Worm (Caenorhabditis elegans) whole organism, L1 larva: ENCODE results near the gene C07D10.5.

Experiments used
- F16B12.6 ChIP-seq: fragments of 150-350 bp; optimal IDR thresholded peaks from 2 replicates; lab custom pipeline; 2014; ENCODE audit warnings: missing biosample characterization, missing genetic modification characterization
- aly-2 ChIP-seq: fragments of 150-350 bp; optimal IDR thresholded peaks from 2 replicates; lab custom pipeline; 2014; ENCODE audit warnings: missing biosample characterization, missing genetic modification characterization
- blmp-1 ChIP-seq: fragments of 150-350 bp; optimal IDR thresholded peaks from 2 replicates; lab custom pipeline; 2014; ENCODE audit warnings: missing biosample characterization, missing genetic modification characterization
- ceh-8 ChIP-seq: fragments of 200-800 bp; sonication (Bioruptor generic); optimal IDR thresholded peaks from 2 replicates; lab custom pipeline; 2018; ENCODE audit warnings: mild to moderate bottlenecking, missing genetic modification characterization, moderate library complexity, missing compliant biosample characterization
- ceh-82 ChIP-seq, 3 experiments: fragments of 150-350 bp in 1 of 3; sonication (generic microtip) in 2 of 3; optimal IDR thresholded peaks; 2 replicates each; lab custom pipeline; 2014 to 2017; ENCODE audit warnings: missing biosample characterization in 3 of 3, missing genetic modification characterization in 3 of 3
- ceh-88 ChIP-seq: fragments of 200-800 bp; sonication (Bioruptor generic); IDR thresholded peaks from 2 replicates; pipeline ENCODE4 v1.3.6; 2022; ENCODE audit warnings: missing genetic modification characterization, missing compliant biosample characterization
- dpl-1 ChIP-seq, 3 experiments: fragments of 150-350 bp in 2 of 3; sonication (generic microtip) in 1 of 3; optimal IDR thresholded peaks; 2 replicates each; lab custom pipeline; 2014 to 2017; ENCODE audit warnings: missing biosample characterization in 3 of 3, missing genetic modification characterization in 3 of 3, missing genetic modification reagents in 3 of 3
- dsc-1 ChIP-seq: sonication (generic microtip); optimal IDR thresholded peaks from 2 replicates; lab custom pipeline; 2016; ENCODE audit warnings: mild to moderate bottlenecking, missing genetic modification characterization, missing compliant biosample characterization
- efl-1 ChIP-seq, 4 experiments: fragments of 150-350 bp; optimal IDR thresholded peaks in 3 of 4; peaks in 1 of 4; 1 replicate in 1 of 4; 2 replicates in 3 of 4; lab custom pipeline; 2014; ENCODE audit warnings: missing biosample characterization in 2 of 4, missing genetic modification characterization in 2 of 4, missing genetic modification reagents in 2 of 4
- efl-3 ChIP-seq: fragments of 200-800 bp; sonication (Bioruptor generic); optimal IDR thresholded peaks from 2 replicates; lab custom pipeline; 2018; ENCODE audit warnings: mild to moderate bottlenecking, missing genetic modification characterization, missing compliant biosample characterization
- egl-27 ChIP-seq, 2 experiments: fragments of 150-350 bp in 1 of 2; sonication (generic microtip); optimal IDR thresholded peaks; 3 replicates each; lab custom pipeline; 2017 to 2018; ENCODE audit warnings: missing biosample characterization in 2 of 2, missing genetic modification characterization in 2 of 2, missing genetic modification reagents in 2 of 2
- hlh-4 ChIP-seq: sonication (generic microtip); optimal IDR thresholded peaks from 2 replicates; lab custom pipeline; 2016; ENCODE audit warnings: mild to moderate bottlenecking, missing genetic modification characterization, missing compliant biosample characterization
- hpl-2 ChIP-seq: fragments of 150-350 bp; optimal IDR thresholded peaks from 2 replicates; lab custom pipeline; 2014; ENCODE audit warnings: missing biosample characterization, missing genetic modification reagents, missing genetic modification characterization
- isw-1 ChIP-seq: fragments of 200-800 bp; sonication (Bioruptor generic); IDR thresholded peaks from 2 replicates; pipeline ENCODE4 v1.3.6; 2022; ENCODE audit warnings: missing genetic modification characterization, missing compliant biosample characterization
- lin-14 ChIP-seq: fragments of 200-800 bp; sonication (Bioruptor generic); optimal IDR thresholded peaks from 2 replicates; lab custom pipeline; 2018; ENCODE audit warnings: mild to moderate bottlenecking, missing genetic modification characterization, moderate library complexity, missing compliant biosample characterization
- lin-35 ChIP-seq, 2 experiments: fragments of 150-350 bp; optimal IDR thresholded peaks; 2 replicates each; lab custom pipeline; 2014; ENCODE audit warnings: missing biosample characterization in 2 of 2, missing genetic modification characterization in 2 of 2, missing genetic modification reagents in 2 of 2
- lsy-2 ChIP-seq, 2 experiments: fragments of 150-350 bp; optimal IDR thresholded peaks; 2 replicates each; lab custom pipeline; 2014; ENCODE audit warnings: missing biosample characterization in 2 of 2, missing genetic modification characterization in 2 of 2
- mep-1 ChIP-seq: fragments of 150-350 bp; optimal IDR thresholded peaks from 2 replicates; lab custom pipeline; 2014; ENCODE audit warnings: missing biosample characterization, missing genetic modification characterization
- nhr-11 ChIP-seq: fragments of 150-350 bp; optimal IDR thresholded peaks from 2 replicates; lab custom pipeline; 2014; ENCODE audit warnings: missing biosample characterization, missing genetic modification characterization
- nhr-12 ChIP-seq: sonication (generic microtip); optimal IDR thresholded peaks from 2 replicates; lab custom pipeline; 2017; ENCODE audit warnings: missing biosample characterization, missing genetic modification characterization
- nhr-47 ChIP-seq: sonication (generic microtip); optimal IDR thresholded peaks from 2 replicates; lab custom pipeline; 2016; ENCODE audit warnings: mild to moderate bottlenecking, missing genetic modification characterization, moderate library complexity, missing compliant biosample characterization
- nhr-71 ChIP-seq: sonication (generic microtip); optimal IDR thresholded peaks from 2 replicates; lab custom pipeline; 2016; ENCODE audit warnings: mild to moderate bottlenecking, missing genetic modification characterization, moderate library complexity, missing compliant biosample characterization
- nhr-85 ChIP-seq: sonication (generic microtip); peaks from one replicate; lab custom pipeline; 2016; ENCODE audit warnings: missing genetic modification characterization, inconsistent platforms, missing compliant biosample characterization
- pqm-1 ChIP-seq: sonication (generic microtip); optimal IDR thresholded peaks from 3 replicates; lab custom pipeline; 2017; ENCODE audit warnings: missing biosample characterization, missing genetic modification characterization
- rnt-1 ChIP-seq: sonication (generic microtip); optimal IDR thresholded peaks from 2 replicates; lab custom pipeline; 2016; ENCODE audit warnings: mild to moderate bottlenecking, missing genetic modification characterization, moderate library complexity, missing compliant biosample characterization
- skn-1 ChIP-seq: fragments of 150-350 bp; optimal IDR thresholded peaks from 2 replicates; lab custom pipeline; 2014; ENCODE audit warnings: missing biosample characterization, missing genetic modification characterization
- snu-23 ChIP-seq: sonication (generic microtip); optimal IDR thresholded peaks from 2 replicates; lab custom pipeline; 2016; ENCODE audit warnings: missing genetic modification characterization, missing compliant biosample characterization
- tbx-2 ChIP-seq: sonication (generic microtip); optimal IDR thresholded peaks from 2 replicates; lab custom pipeline; 2016; ENCODE audit warnings: missing genetic modification characterization, missing compliant biosample characterization
- unc-30 ChIP-seq: sonication (generic microtip); optimal IDR thresholded peaks from 2 replicates; lab custom pipeline; 2017; ENCODE audit warnings: missing biosample characterization, missing genetic modification characterization
- unc-86 ChIP-seq: sonication (generic microtip); optimal IDR thresholded peaks from 2 replicates; lab custom pipeline; 2016; ENCODE audit warnings: missing genetic modification characterization, missing compliant biosample characterization
- xbp-1 ChIP-seq: sonication (generic microtip); optimal IDR thresholded peaks from 2 replicates; lab custom pipeline; 2016; ENCODE audit warnings: missing genetic modification characterization, missing compliant biosample characterization

C07D10.5 gene

ce11 chrII:7352507-7352906 lies 28.9 kb upstream of the C07D10.5 start, which contains the start of gene hsp-4:
TSS of gene hsp-4 (minus strand) at chrII:7352645.
- no peak for TF ChIP-seq nhr-11 (tag; lab: Kevin White, UChicago)
- no peak for TF ChIP-seq unc-86 (tag; lab: Kevin White, UChicago)
- TF ChIP-seq mep-1: peak; percentile 24
- TF ChIP-seq xbp-1 (tag; lab: Kevin White, UChicago): peak; percentile 100
- no peak for TF ChIP-seq F16B12.6 (tag; lab: Kevin White, UChicago)
- no peak for TF ChIP-seq nhr-47 (tag; lab: Kevin White, UChicago)
- no peak for TF ChIP-seq unc-30 (tag; lab: Kevin White, UChicago)
- TF ChIP-seq lin-14 (GFP tag; lab: Kevin White, UChicago): peak; percentile 23
- TF ChIP-seq dsc-1 (tag; lab: Kevin White, UChicago): no peak
- TF ChIP-seq blmp-1: peak; percentile 79

- TF ChIP-seq ceh-88 (no peak), nhr-85 (tag; lab: Kevin White, UChicago) (no peak), efl-1 (optimal IDR thresholded peaks at IDR 0.05; lab: Kevin White, UChicago) (peak in 1 of 2 experiments; percentile 2), efl-1 (GFP tag; optimal IDR thresholded peaks at IDR 0.05 in 1 of 2; lab: Kevin White, UChicago) (peak in 1 of 2 experiments; percentile 20), unc-86 (tag; lab: Kevin White, UChicago) (no peak)
These were observed 28.3 kb upstream of the C07D10.5 start for ce11 chrII:7353027-7353426.

DNA sequence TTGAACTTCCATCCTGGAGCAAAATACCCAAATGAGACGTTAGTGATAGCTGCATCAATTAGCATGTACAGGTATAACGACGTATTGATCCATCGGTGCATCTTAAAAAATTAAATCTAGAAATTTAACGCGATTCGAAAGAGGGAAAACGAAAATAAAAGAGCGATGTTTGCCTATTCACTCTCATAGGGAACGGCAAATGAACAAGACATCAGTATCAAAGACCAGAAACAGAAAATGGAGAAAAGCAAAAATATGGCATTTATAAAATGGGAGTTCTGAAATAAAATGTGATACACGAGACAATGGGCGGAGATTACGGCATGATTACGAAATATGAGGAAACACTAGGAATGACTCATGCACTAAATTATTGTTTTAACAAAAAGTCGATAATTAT lies 25.0 kb upstream of the C07D10.5 start, which contains the start of gene haf-2:
Gene haf-2, minus strand, starts transcription at position 101 of the 400 bp plus-strand sequence.
- no peak for TF ChIP-seq pqm-1
- no peak for TF ChIP-seq hpl-2 (GFP tag; lab: Kevin White, UChicago)
- no peak for TF ChIP-seq isw-1 (GFP tag; lab: Robert Waterston, UW)
- no peak for TF ChIP-seq efl-3 (GFP tag; lab: Kevin White, UChicago)
- no peak for TF ChIP-seq nhr-12
- no peak for TF ChIP-seq hlh-4 (tag; lab: Kevin White, UChicago)

DNA sequence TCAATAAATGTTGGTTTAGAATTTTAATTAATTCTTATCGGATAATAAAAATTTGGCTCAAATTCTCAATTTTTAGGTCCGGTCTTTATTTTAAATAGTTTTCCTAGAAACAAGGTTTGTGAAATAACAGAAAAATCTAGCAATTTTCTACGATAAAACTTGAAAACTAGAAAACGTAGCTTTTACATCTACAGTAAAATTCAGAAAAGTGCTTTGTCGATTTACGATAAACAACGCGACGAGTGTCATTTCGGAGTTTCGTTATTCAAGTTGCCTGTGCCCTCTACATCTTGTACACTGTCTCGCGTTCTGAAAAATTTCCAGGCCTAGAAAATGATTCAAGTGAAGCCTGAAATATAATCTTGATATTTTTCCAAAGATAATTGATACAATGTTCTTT lies 24.6 kb upstream of the C07D10.5 start:
- peak; percentile 5 for TF ChIP-seq nhr-85 (tag; lab: Kevin White, UChicago)
- TF ChIP-seq dpl-1 (GFP tag; optimal IDR thresholded peaks at IDR 0.05; lab: Kevin White, UChicago): peak; percentile 9 to 42 (median 33)
- peak; percentile 44 for TF ChIP-seq blmp-1
- peak; percentile 34 for TF ChIP-seq skn-1 (tag; lab: Kevin White, UChicago)
- peak; percentile 38 to 51 for TF ChIP-seq efl-1 (optimal IDR thresholded peaks at IDR 0.05; lab: Kevin White, UChicago)
- peak; percentile 27 to 65 for TF ChIP-seq efl-1 (GFP tag; optimal IDR thresholded peaks at IDR 0.05 in 1 of 2; lab: Kevin White, UChicago)
- peak; percentile 26 to 58 for TF ChIP-seq lin-35 (GFP tag; optimal IDR thresholded peaks at IDR 0.05; lab: Kevin White, UChicago)
- TF ChIP-seq aly-2: no peak
- no peak for TF ChIP-seq nhr-47 (tag; lab: Kevin White, UChicago)
- TF ChIP-seq tbx-2 (tag; lab: Kevin White, UChicago): no peak
- peak in 1 of 3 experiments; percentile 37 for TF ChIP-seq ceh-82 (tag; optimal IDR thresholded peaks at IDR 0.05; lab: Kevin White, UChicago)
- no peak for TF ChIP-seq ceh-8
- peak; percentile 30 for TF ChIP-seq snu-23 (GFP tag; lab: Kevin White, UChicago)
- peak; percentile 67 for TF ChIP-seq xbp-1 (tag; lab: Kevin White, UChicago)
- TF ChIP-seq unc-30 (tag; lab: Kevin White, UChicago): no peak
- TF ChIP-seq lsy-2 (tag; optimal IDR thresholded peaks at IDR 0.05; lab: Kevin White, UChicago): peak in 1 of 2 experiments; percentile 80
- TF ChIP-seq, all 84 proteins: peak for 10

DNA sequence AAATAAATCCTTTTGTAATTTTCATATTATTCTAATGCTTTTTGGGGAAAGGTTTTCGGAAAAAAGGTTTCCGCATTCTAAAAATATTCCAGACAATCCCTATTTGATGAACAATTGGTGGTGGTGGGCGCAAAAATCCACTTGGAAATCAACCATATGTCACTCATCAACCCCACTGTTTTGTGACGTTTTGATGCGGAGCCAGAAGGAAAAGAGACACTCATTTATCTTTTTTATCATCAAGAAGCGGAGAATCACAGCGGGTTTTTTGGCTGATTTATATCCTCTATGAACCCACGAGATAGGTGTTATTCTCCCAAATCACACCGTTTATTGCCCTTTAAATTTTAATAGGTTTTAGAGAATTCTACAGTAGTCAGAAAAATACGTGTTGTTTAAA lies 24.2 kb upstream of the C07D10.5 start:
- peak; percentile 30 for TF ChIP-seq lin-14 (GFP tag; lab: Kevin White, UChicago)
- TF ChIP-seq nhr-71 (tag; lab: Kevin White, UChicago): peak; percentile 8
- TF ChIP-seq rnt-1 (tag; lab: Kevin White, UChicago): peak; percentile 68
- no peak for TF ChIP-seq egl-27 (tag; optimal IDR thresholded peaks at IDR 0.05; lab: Kevin White, UChicago)
